Worm (Caenorhabditis elegans) whole organism, L3 larva: ENCODE results near the gene mel-32.

Experiments
- aly-2 ChIP-seq: fragments of 150-350 bp; optimal IDR thresholded peaks from 2 replicates; lab custom pipeline; 2014; ENCODE audit warnings: missing biosample characterization, missing genetic modification characterization
- elt-2 ChIP-seq: sonication (generic microtip); optimal IDR thresholded peaks from 2 replicates; lab custom pipeline; 2016; ENCODE audit warnings: missing genetic modification reagents, mild to moderate bottlenecking, missing genetic modification characterization, missing compliant biosample characterization
- elt-3 ChIP-seq, 3 experiments: fragments of 150-350 bp in 1 of 3; sonication (generic microtip) in 2 of 3; optimal IDR thresholded peaks; 2 replicates in 2 of 3; 4 replicates in 1 of 3; lab custom pipeline; 2014 to 2017; ENCODE audit warnings: missing biosample characterization in 3 of 3, missing genetic modification characterization in 3 of 3
- pqm-1 ChIP-seq: fragments of 150-350 bp; optimal IDR thresholded peaks from 2 replicates; lab custom pipeline; 2017; ENCODE audit warnings: missing biosample characterization, missing genetic modification characterization, inconsistent platforms

- TF ChIP-seq aly-2 (no peak), elt-3 (tag; optimal IDR thresholded peaks at IDR 0.05; lab: Kevin White, UChicago) (no peak), pqm-1 (tag; lab: Kevin White, UChicago) (no peak), elt-2 (tag; lab: Kevin White, UChicago) (no peak)
Observed at ce11 chrIII:6482918-6483317, 40.1 kb upstream of the mel-32 start, which contains the start of gene chtb-2.
